Fruit fly (Drosophila melanogaster) S2 (cell line): ENCODE measurements around the gene CG33322.

ENCODE experiments used
- CG8478 ChIP-seq: fragments of >200 bp; optimal IDR thresholded peaks from 2 replicates; lab custom pipeline; 2018
- CTCF ChIP-seq, 2 experiments: fragments of >200 bp; optimal IDR thresholded peaks; 2 replicates each; lab custom pipeline; 2018

The CG33322 gene

dm6 chr2L:20776940-20777502 is 39.0 kb downstream of the CG33322 start:
- TF ChIP-seq CG8478 (lab: Kevin White, UChicago) (no peak), CTCF (optimal IDR thresholded peaks at IDR 0.05; lab: Kevin White, UChicago) (no peak)

dm6 chr2L:20775941-20776340 is 40.1 kb downstream of the CG33322 start:
- TF ChIP-seq CG8478 (lab: Kevin White, UChicago) (no peak), CTCF (optimal IDR thresholded peaks at IDR 0.05; lab: Kevin White, UChicago) (no peak)

- TF ChIP-seq CTCF (optimal IDR thresholded peaks at IDR 0.05; lab: Kevin White, UChicago) (no peak), CG8478 (lab: Kevin White, UChicago) (no peak)
Observed at dm6 chr2L:20774464-20774863, 41.6 kb downstream of the CG33322 start.

- no peak for TF ChIP-seq CG8478 (lab: Kevin White, UChicago)
- TF ChIP-seq CTCF (optimal IDR thresholded peaks at IDR 0.05; lab: Kevin White, UChicago), result no peak
Observed at dm6 chr2L:20773453-20774054, 42.5 kb downstream of the CG33322 start.

dm6 chr2L:20770242-20770769 is 45.7 kb downstream of the CG33322 start, which contains the start of gene cad:
TSS of gene cad (plus strand) at chr2L:20770731.
- TF ChIP-seq CG8478 (lab: Kevin White, UChicago), result no peak
- peak; percentile 52 to 64 for TF ChIP-seq CTCF (optimal IDR thresholded peaks at IDR 0.05; lab: Kevin White, UChicago)

- TF ChIP-seq CG8478 (lab: Kevin White, UChicago) (no peak), CTCF (optimal IDR thresholded peaks at IDR 0.05; lab: Kevin White, UChicago) (no peak)
Observed at dm6 chr2L:20768568-20769071, 47.4 kb downstream of the CG33322 start.

- TF ChIP-seq CTCF (optimal IDR thresholded peaks at IDR 0.05; lab: Kevin White, UChicago) (no peak), CG8478 (lab: Kevin White, UChicago) (no peak)
Observed at dm6 chr2L:20764663-20765062, 51.4 kb downstream of the CG33322 start.
